Fruit fly (Drosophila melanogaster) whole organism, wandering third instar larva: ENCODE results near the gene CG34126.

ENCODE experiments used
- Abd-B ChIP-seq: fragments of >200 bp; optimal IDR thresholded peaks from 2 replicates; lab custom pipeline; 2017; ENCODE audit warnings: missing biosample characterization, missing genetic modification characterization
- CG32264 ChIP-seq: fragments of 200-800 bp; sonication (Bioruptor generic); optimal IDR thresholded peaks from 2 replicates; lab custom pipeline; 2016; ENCODE audit warnings: missing biosample characterization, missing genetic modification characterization
- CG9705 ChIP-seq: fragments of 200-800 bp; sonication (Bioruptor generic); optimal IDR thresholded peaks from 2 replicates; lab custom pipeline; 2018; ENCODE audit warnings: missing biosample characterization, mild to moderate bottlenecking, missing genetic modification characterization
- CrebA ChIP-seq: fragments of 200-800 bp; sonication (Bioruptor generic); optimal IDR thresholded peaks from 2 replicates; lab custom pipeline; 2016; ENCODE audit warnings: missing biosample characterization, mild to moderate bottlenecking, missing genetic modification characterization, borderline replicate concordance
- Dfd ChIP-seq: fragments of >200 bp; optimal IDR thresholded peaks from 2 replicates; lab custom pipeline; 2017; ENCODE audit warnings: missing biosample characterization, missing genetic modification characterization
- Dif ChIP-seq: fragments of 200-275, 200-300 bp; sonication (Bioruptor generic); optimal IDR thresholded peaks from 2 replicates; lab custom pipeline; 2018; ENCODE audit warnings: missing biosample characterization, missing genetic modification characterization; ENCODE audit not compliant: partially characterized antibody
- GATAd ChIP-seq: sonication (Bioruptor generic); optimal IDR thresholded peaks from 2 replicates; lab custom pipeline; 2016; ENCODE audit warnings: missing biosample characterization, missing genetic modification characterization
- HLH106 ChIP-seq: fragments of 200-800 bp; optimal IDR thresholded peaks from 3 replicates; lab custom pipeline; 2019; ENCODE audit warnings: missing biosample characterization, mild to moderate bottlenecking, missing genetic modification characterization, moderate library complexity
- Hnf4 ChIP-seq: fragments of 200-800 bp; sonication (Bioruptor generic); optimal IDR thresholded peaks from 2 replicates; lab custom pipeline; 2016; ENCODE audit warnings: missing biosample characterization, mild to moderate bottlenecking, missing genetic modification characterization
- Hr78 ChIP-seq: fragments of >200 bp; optimal IDR thresholded peaks from 2 replicates; lab custom pipeline; 2017; ENCODE audit warnings: missing biosample characterization, missing genetic modification characterization
- Hr83 ChIP-seq: fragments of 200-300 bp; sonication (Bioruptor generic); optimal IDR thresholded peaks from 2 replicates; lab custom pipeline; 2016; ENCODE audit warnings: missing biosample characterization, mild to moderate bottlenecking, missing genetic modification characterization, moderate library complexity; ENCODE audit not compliant: poor library complexity, severe bottlenecking
- Jra ChIP-seq: sonication (Bioruptor generic); optimal IDR thresholded peaks from 2 replicates; lab custom pipeline; 2016; ENCODE audit warnings: missing biosample characterization, missing genetic modification characterization
- Mio ChIP-seq: sonication (Bioruptor generic); optimal IDR thresholded peaks from 2 replicates; lab custom pipeline; 2016; ENCODE audit warnings: missing biosample characterization, missing genetic modification characterization
- Myc ChIP-seq: fragments of >200 bp; optimal IDR thresholded peaks from 2 replicates; lab custom pipeline; 2017
- N ChIP-seq: fragments of >200 bp; optimal IDR thresholded peaks from 2 replicates; lab custom pipeline; 2018; ENCODE audit warnings: missing biosample characterization, missing external identifiers, missing genetic modification characterization
- OdsH ChIP-seq: fragments of 200-800 bp; sonication (Bioruptor generic); optimal IDR thresholded peaks from 2 replicates; lab custom pipeline; 2016; ENCODE audit warnings: missing biosample characterization, mild to moderate bottlenecking, missing genetic modification characterization
- Rel ChIP-seq, 2 experiments: fragments of 200-800 bp; sonication (Bioruptor generic) in 1 of 2; optimal IDR thresholded peaks; 2 replicates in 1 of 2; 3 replicates in 1 of 2; lab custom pipeline; 2016 to 2019; ENCODE audit warnings: mild to moderate bottlenecking in 2 of 2, missing biosample characterization in 2 of 2, missing genetic modification characterization in 2 of 2, moderate library complexity in 1 of 2
- Sp1 ChIP-seq: fragments of 200-800 bp; sonication (Bioruptor generic); optimal IDR thresholded peaks from 3 replicates; lab custom pipeline; 2019; ENCODE audit warnings: missing biosample characterization, mild to moderate bottlenecking, missing genetic modification characterization, moderate library complexity
- Vsx2 ChIP-seq: fragments of 200-300, 225-300 bp; sonication (Bioruptor generic); optimal IDR thresholded peaks from 2 replicates; lab custom pipeline; 2018; ENCODE audit warnings: missing biosample characterization, missing genetic modification characterization; ENCODE audit not compliant: partially characterized antibody
- br ChIP-seq: fragments of 200-800 bp; sonication (Bioruptor generic); optimal IDR thresholded peaks from 2 replicates; lab custom pipeline; 2016; ENCODE audit warnings: missing biosample characterization, missing genetic modification characterization
- brk ChIP-seq: fragments of 200-800 bp; sonication (Bioruptor generic); optimal IDR thresholded peaks from 2 replicates; lab custom pipeline; 2016; ENCODE audit warnings: missing biosample characterization, mild to moderate bottlenecking, missing genetic modification characterization
- dl ChIP-seq, 2 experiments: fragments of 175-275, 200-275 bp in 1 of 2; fragments of 200-275 bp in 1 of 2; sonication (Bioruptor generic); optimal IDR thresholded peaks; lab custom pipeline; 2018; ENCODE audit warnings: mild to moderate bottlenecking in 2 of 2, missing biosample characterization in 2 of 2, missing genetic modification characterization in 2 of 2, moderate library complexity in 2 of 2; ENCODE audit not compliant: partially characterized antibody in 2 of 2, insufficient read depth in 1 of 2
- dmrt93B ChIP-seq: fragments of 200-800 bp; sonication (Bioruptor generic); optimal IDR thresholded peaks from 2 replicates; lab custom pipeline; 2018; ENCODE audit warnings: missing biosample characterization, mild to moderate bottlenecking, missing genetic modification characterization
- dsf ChIP-seq: sonication (Bioruptor generic); optimal IDR thresholded peaks from 2 replicates; lab custom pipeline; 2016; ENCODE audit warnings: missing biosample characterization, missing genetic modification characterization, borderline replicate concordance
- ey ChIP-seq: fragments of 200-800 bp; sonication (Bioruptor generic); optimal IDR thresholded peaks from 2 replicates; lab custom pipeline; 2016; ENCODE audit warnings: missing biosample characterization, missing genetic modification characterization
- foxo ChIP-seq, 2 experiments: fragments of 200-800 bp; sonication (Bioruptor generic); optimal IDR thresholded peaks; 2 replicates in 1 of 2; 3 replicates in 1 of 2; lab custom pipeline; 2016 to 2017; ENCODE audit warnings: missing biosample characterization in 2 of 2, missing genetic modification characterization in 2 of 2
- fru ChIP-seq: fragments of 200-800 bp; sonication (Bioruptor generic); optimal IDR thresholded peaks from 3 replicates; lab custom pipeline; 2016; ENCODE audit warnings: missing biosample characterization, mild to moderate bottlenecking, missing genetic modification characterization
- h ChIP-seq: fragments of 200-800 bp; sonication (Bioruptor generic); optimal IDR thresholded peaks from 3 replicates; lab custom pipeline; 2016; ENCODE audit warnings: missing biosample characterization, mild to moderate bottlenecking, missing genetic modification characterization
- jim ChIP-seq: fragments of 175-275, 200-325 bp; sonication (Bioruptor generic); optimal IDR thresholded peaks from 2 replicates; lab custom pipeline; 2016; ENCODE audit warnings: missing biosample characterization, mild to moderate bottlenecking, missing genetic modification characterization
- lola ChIP-seq: fragments of >200 bp; optimal IDR thresholded peaks from 2 replicates; lab custom pipeline; 2017; ENCODE audit warnings: missing biosample characterization, missing genetic modification characterization
- pan ChIP-seq: fragments of >200 bp; optimal IDR thresholded peaks from 2 replicates; lab custom pipeline; 2017
- psq ChIP-seq: fragments of 200-800 bp; sonication (Bioruptor generic); optimal IDR thresholded peaks from 3 replicates; lab custom pipeline; 2017; ENCODE audit warnings: missing biosample characterization, mild to moderate bottlenecking, missing genetic modification characterization, moderate library complexity
- rgr ChIP-seq: fragments of 200-800 bp; sonication (Bioruptor generic); optimal IDR thresholded peaks from 3 replicates; lab custom pipeline; 2016; ENCODE audit warnings: missing biosample characterization, mild to moderate bottlenecking, missing genetic modification characterization
- sage ChIP-seq: fragments of 200-800 bp; sonication (Bioruptor generic); optimal IDR thresholded peaks from 2 replicates; lab custom pipeline; 2016; ENCODE audit warnings: missing biosample characterization, mild to moderate bottlenecking, missing genetic modification characterization
- tai ChIP-seq: sonication (Bioruptor generic); optimal IDR thresholded peaks from 2 replicates; lab custom pipeline; 2016; ENCODE audit warnings: missing biosample characterization, missing genetic modification characterization
- usp ChIP-seq: fragments of >200 bp; optimal IDR thresholded peaks from 2 replicates; lab custom pipeline; 2017; ENCODE audit warnings: missing biosample characterization, missing genetic modification characterization
- woc ChIP-seq: sonication (Bioruptor generic); optimal IDR thresholded peaks from 2 replicates; lab custom pipeline; 2016; ENCODE audit warnings: missing biosample characterization, mild to moderate bottlenecking, missing genetic modification characterization

The CG34126 gene

DNA sequence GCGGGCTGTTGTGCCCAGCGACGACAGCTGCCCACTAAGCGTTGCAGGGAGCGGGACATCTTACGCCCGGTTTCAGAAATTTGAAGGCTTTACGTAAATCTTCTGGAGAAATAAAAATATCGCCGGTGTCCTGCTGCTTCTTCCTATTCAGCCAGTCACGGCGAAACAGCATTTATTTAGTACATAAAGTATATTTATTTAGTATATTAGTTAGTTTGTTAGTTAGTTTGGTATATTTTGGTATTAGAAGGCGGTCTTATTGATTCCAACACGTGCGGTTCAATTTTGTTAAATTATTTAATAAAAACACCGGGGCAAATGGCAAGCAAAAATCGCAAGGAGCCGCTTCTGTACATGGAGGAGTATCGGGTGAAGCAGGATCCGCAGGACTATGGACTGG lies 12.6 kb upstream of the CG34126 start, which contains the start of the genes Scox and Polr1C:
Gene Scox, minus strand, starts transcription at position 169 of the 400 bp plus-strand sequence.
Gene Polr1C, plus strand, starts transcription at position 238 of the 400 bp plus-strand sequence.
- no peak for TF ChIP-seq Rel (GFP tag; optimal IDR thresholded peaks at IDR 0.05; lab: Kevin White, UChicago)
- TF ChIP-seq Rel (tag; optimal IDR thresholded peaks at IDR 0.05; lab: Kevin White, UChicago) = no peak
- TF ChIP-seq Myc = peak; percentile 1

DNA sequence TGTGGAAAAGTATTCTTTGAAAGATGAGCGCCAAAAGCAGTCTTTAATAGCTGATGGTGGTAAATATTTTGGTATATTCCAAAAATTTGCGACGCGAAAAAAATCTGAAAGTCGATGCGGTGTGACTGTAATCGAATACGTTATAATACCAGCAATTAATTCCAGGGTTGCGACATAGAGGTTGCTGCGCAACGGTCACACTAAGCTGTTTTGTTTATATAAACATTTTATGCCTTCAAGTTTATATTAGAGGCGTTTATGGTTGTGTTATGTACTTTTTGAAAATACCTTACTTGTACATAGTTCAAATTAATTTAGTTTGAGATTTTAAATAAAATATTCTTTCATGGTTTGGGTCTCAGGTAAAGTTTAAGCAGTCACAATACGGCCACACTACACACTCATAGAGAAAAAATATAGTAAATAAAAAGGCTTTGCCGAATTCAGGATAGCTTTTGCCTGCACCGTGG lies 10.1 kb upstream of the CG34126 start, which contains the start of gene CG14043:
Gene CG14043, plus strand, starts transcription at position 374 of the 470 bp plus-strand sequence.
- TF ChIP-seq tai (GFP tag; lab: Kevin White, UChicago) = no peak
- peak; percentile 46 for TF ChIP-seq Myc
- TF ChIP-seq Vsx2 = no peak
- TF ChIP-seq HLH106 (tag; lab: Kevin White, UChicago) = peak; percentile 2
- no peak for TF ChIP-seq Rel (GFP tag; optimal IDR thresholded peaks at IDR 0.05; lab: Kevin White, UChicago)
- peak; percentile 51 for TF ChIP-seq Rel (tag; optimal IDR thresholded peaks at IDR 0.05; lab: Kevin White, UChicago)
- TF ChIP-seq dl (GFP tag; optimal IDR thresholded peaks at IDR 0.05; lab: Kevin White, UChicago; ENCODE audit: insufficient read depth in 1 of 2, partially characterized antibody in 2 of 2) = no peak
- no peak for TF ChIP-seq jim (GFP tag; lab: Kevin White, UChicago)

DNA sequence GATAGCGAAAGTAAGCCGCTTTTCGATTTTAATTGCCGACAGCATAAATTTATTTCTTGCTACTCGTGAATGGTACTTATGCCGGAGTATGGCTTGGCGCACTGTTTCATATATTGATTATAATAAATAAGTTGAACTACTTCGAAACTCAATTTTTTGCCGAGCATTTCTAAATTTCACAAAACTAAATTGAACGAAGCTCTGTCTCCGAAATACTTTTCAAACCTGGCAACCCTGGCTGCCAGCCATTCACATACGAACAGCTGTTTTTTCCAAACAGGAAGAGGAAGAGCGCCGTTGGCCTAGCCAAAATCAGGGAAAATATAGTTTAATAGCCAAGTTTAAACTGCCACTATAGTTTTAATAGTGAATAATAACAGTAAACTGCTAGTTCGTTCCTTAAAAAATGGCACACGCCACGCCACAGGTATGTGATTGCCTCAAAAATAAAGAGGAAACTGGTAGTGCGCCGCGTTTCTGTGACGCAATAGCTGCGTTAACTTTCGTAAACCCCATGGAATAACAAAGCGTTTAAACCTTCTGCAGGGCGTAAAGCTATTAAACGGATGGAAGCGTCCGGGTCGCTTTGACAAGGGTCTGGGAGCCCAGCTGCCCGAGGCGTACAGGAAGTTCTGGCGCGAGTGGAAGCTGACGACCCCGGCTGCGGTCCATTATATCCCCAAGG lies 7.5 kb upstream of the CG34126 start, which contains the start of gene mRpL28:
Gene mRpL28, plus strand, starts transcription at position 246 of the 685 bp plus-strand sequence.
- TF ChIP-seq psq (GFP tag; lab: Kevin White, UChicago) (peak; percentile 2), Hr83 (GFP tag; lab: Kevin White, UChicago) (peak; percentile 16), Myc (no peak), dsf (GFP tag; lab: Kevin White, UChicago) (no peak), Dif (no peak), brk (GFP tag; lab: Kevin White, UChicago) (no peak), lola (GFP tag; lab: Kevin White, UChicago) (no peak), foxo (GFP tag; optimal IDR thresholded peaks at IDR 0.05; lab: Kevin White, UChicago) (no peak), HLH106 (tag; lab: Kevin White, UChicago) (peak; percentile 15), ey (GFP tag; lab: Kevin White, UChicago) (peak; percentile 26), N (GFP tag; lab: Kevin White, UChicago) (no peak), CG32264 (GFP tag; lab: Kevin White, UChicago) (no peak), Rel (GFP tag; optimal IDR thresholded peaks at IDR 0.05; lab: Kevin White, UChicago) (no peak), Rel (tag; optimal IDR thresholded peaks at IDR 0.05; lab: Kevin White, UChicago) (peak; percentile 88)

- TF ChIP-seq OdsH (GFP tag; lab: Kevin White, UChicago) = peak; percentile 92
- no peak for TF ChIP-seq CrebA (GFP tag; lab: Kevin White, UChicago)
- peak; percentile 88 for TF ChIP-seq Sp1 (GFP tag; lab: Kevin White, UChicago)
- TF ChIP-seq CG32264 (GFP tag; lab: Kevin White, UChicago) = peak; percentile 80
- no peak for TF ChIP-seq dl (GFP tag; optimal IDR thresholded peaks at IDR 0.05; lab: Kevin White, UChicago; ENCODE audit: insufficient read depth in 1 of 2, partially characterized antibody in 2 of 2)
- TF ChIP-seq sage (GFP tag; lab: Kevin White, UChicago) = no peak
- TF ChIP-seq brk (GFP tag; lab: Kevin White, UChicago) = no peak
- TF ChIP-seq HLH106 (tag; lab: Kevin White, UChicago) = peak; percentile 95
- TF ChIP-seq rgr = peak; percentile 96
- TF ChIP-seq Hnf4 (GFP tag; lab: Kevin White, UChicago) = no peak
- TF ChIP-seq GATAd = no peak
- no peak for TF ChIP-seq dmrt93B (GFP tag; lab: Kevin White, UChicago)
- peak; percentile 96 for TF ChIP-seq fru (GFP tag; lab: Kevin White, UChicago)
- TF ChIP-seq tai (GFP tag; lab: Kevin White, UChicago) = no peak
- TF ChIP-seq foxo (GFP tag; optimal IDR thresholded peaks at IDR 0.05; lab: Kevin White, UChicago) = peak; percentile 68 to 97
- TF ChIP-seq psq (GFP tag; lab: Kevin White, UChicago) = peak; percentile 90
- no peak for TF ChIP-seq Hr78 (GFP tag; lab: Kevin White, UChicago)
- TF ChIP-seq ey (GFP tag; lab: Kevin White, UChicago) = peak; percentile 92
- TF ChIP-seq jim (GFP tag; lab: Kevin White, UChicago) = no peak
- peak; percentile 93 for TF ChIP-seq br (GFP tag; lab: Kevin White, UChicago)
- peak; percentile 97 for TF ChIP-seq h (GFP tag; lab: Kevin White, UChicago)
- TF ChIP-seq Rel (GFP tag; optimal IDR thresholded peaks at IDR 0.05; lab: Kevin White, UChicago) = no peak
- TF ChIP-seq Rel (tag; optimal IDR thresholded peaks at IDR 0.05; lab: Kevin White, UChicago) = peak; percentile 81
- TF ChIP-seq Jra (GFP tag; lab: Kevin White, UChicago) = peak; percentile 95
- TF ChIP-seq CG9705 (GFP tag; lab: Kevin White, UChicago) = peak; percentile 92
- peak; percentile 68 for TF ChIP-seq Mio (GFP tag; lab: Kevin White, UChicago)
- peak; percentile 96 for TF ChIP-seq woc (GFP tag; lab: Kevin White, UChicago)
- no peak for TF ChIP-seq Vsx2
- TF ChIP-seq Myc = peak; percentile 29
- no peak for TF ChIP-seq Dif
- TF ChIP-seq Dfd (GFP tag; lab: Kevin White, UChicago) = no peak
- no peak for TF ChIP-seq usp (GFP tag; lab: Kevin White, UChicago)
- no peak for TF ChIP-seq pan (lab: Kevin White, UChicago)
- TF ChIP-seq Hr83 (GFP tag; lab: Kevin White, UChicago) = no peak
- TF ChIP-seq Abd-B (GFP tag; lab: Kevin White, UChicago) = no peak
- peak; percentile 84 for TF ChIP-seq dsf (GFP tag; lab: Kevin White, UChicago)
These were observed 4.3 kb upstream of the CG34126 start, which contains the start of the genes Gmd and CG3792 for dm6 chr2L:4976988-4977551. Gene Gmd (minus strand): TSS chr2L:4977023. Gene CG3792 (plus strand): TSS chr2L:4977312.
